Worm (Caenorhabditis elegans) whole organism, L4 larva: Measurements from ENCODE around the gene arrd-28.

Experiments used
- Y105C5A.15 ChIP-seq: fragments of 200-800 bp; sonication (Bioruptor generic); IDR thresholded peaks from 2 replicates; pipeline ENCODE4 v1.3.6; 2022; ENCODE audit warnings: missing genetic modification characterization, missing compliant biosample characterization
- Y5F2A.4 ChIP-seq: fragments of 200-800 bp; sonication (Bioruptor generic); optimal IDR thresholded peaks from 2 replicates; lab custom pipeline; 2018; ENCODE audit warnings: mild to moderate bottlenecking, missing genetic modification characterization, missing compliant biosample characterization
- ces-1 ChIP-seq: fragments of 150-350 bp; sonication (generic microtip); optimal IDR thresholded peaks from 4 replicates; lab custom pipeline; 2014; ENCODE audit warnings: missing biosample characterization, missing genetic modification reagents, missing genetic modification characterization
- fos-1 ChIP-seq: fragments of 150-350 bp; optimal IDR thresholded peaks from 2 replicates; lab custom pipeline; 2014; ENCODE audit warnings: missing biosample characterization, missing genetic modification characterization
- lim-7 ChIP-seq: fragments of 200-800 bp; sonication (Bioruptor generic); IDR thresholded peaks from 2 replicates; pipeline ENCODE4 v1.3.6; 2022; ENCODE audit warnings: missing genetic modification characterization, missing compliant biosample characterization
- lin-13 ChIP-seq: fragments of 150-350 bp; optimal IDR thresholded peaks from 2 replicates; lab custom pipeline; 2014; ENCODE audit warnings: missing biosample characterization, missing genetic modification reagents, missing genetic modification characterization
- lin-39 ChIP-seq: fragments of 150-350 bp; optimal IDR thresholded peaks from 2 replicates; lab custom pipeline; 2014; ENCODE audit warnings: missing biosample characterization, missing genetic modification reagents, missing genetic modification characterization
- madf-5 ChIP-seq, 2 experiments: fragments of 200-800 bp; sonication (Bioruptor generic); IDR thresholded peaks; 2 replicates each; pipeline ENCODE4 v1.3.6; 2022; ENCODE audit warnings: missing compliant biosample characterization in 2 of 2, missing genetic modification characterization in 2 of 2
- nhr-11 ChIP-seq: fragments of 150-350 bp; optimal IDR thresholded peaks from 2 replicates; lab custom pipeline; 2014; ENCODE audit warnings: missing biosample characterization, missing genetic modification characterization
- nhr-77 ChIP-seq: fragments of 150-350 bp; optimal IDR thresholded peaks from 2 replicates; lab custom pipeline; 2014; ENCODE audit warnings: missing biosample characterization, missing genetic modification characterization
- skn-1 ChIP-seq: fragments of 150-350 bp; optimal IDR thresholded peaks from 2 replicates; lab custom pipeline; 2014; ENCODE audit warnings: missing biosample characterization, missing genetic modification characterization
- tra-1 ChIP-seq: fragments of 200-800 bp; sonication (Bioruptor generic); IDR thresholded peaks from 2 replicates; pipeline ENCODE4 v1.3.6; 2022; ENCODE audit warnings: missing genetic modification reagents, missing genetic modification characterization, missing compliant biosample characterization
- unc-39 ChIP-seq: sonication (generic microtip); optimal IDR thresholded peaks from 2 replicates; lab custom pipeline; 2017; ENCODE audit warnings: missing biosample characterization, missing genetic modification characterization

ce11 chrX:10182613-10183012 is 1.2 kb upstream of the arrd-28 start:
- TF ChIP-seq nhr-11 (tag; lab: Kevin White, UChicago) (no peak), nhr-77 (tag; lab: Kevin White, UChicago) (no peak), lin-13 (no peak), lin-39 (tag; lab: Kevin White, UChicago) (no peak), lim-7 (no peak), unc-39 (tag; lab: Kevin White, UChicago) (no peak), ces-1 (GFP tag; lab: Kevin White, UChicago) (no peak), Y5F2A.4 (GFP tag; lab: Kevin White, UChicago) (no peak), tra-1 (no peak), madf-5 (GFP tag; IDR thresholded peaks at IDR 0.05; lab: Robert Waterston, UW) (no peak), Y105C5A.15 (GFP tag; lab: Robert Waterston, UW) (no peak), skn-1 (no peak), fos-1 (tag; lab: Kevin White, UChicago) (no peak)
